Worm (Caenorhabditis elegans) whole organism, L4 larva: ENCODE data around the gene fbxa-9.

Source experiments
- aha-1 ChIP-seq: fragments of 150-350 bp; peaks from one replicate; lab custom pipeline; 2014; ENCODE audit warnings: missing biosample characterization, missing genetic modification characterization
- jun-1 ChIP-seq: fragments of 150-350 bp; optimal IDR thresholded peaks from 2 replicates; lab custom pipeline; 2014; ENCODE audit warnings: missing biosample characterization, missing genetic modification reagents, missing genetic modification characterization
- lir-3 ChIP-seq: sonication (generic microtip); optimal IDR thresholded peaks from 2 replicates; lab custom pipeline; 2016; ENCODE audit warnings: mild to moderate bottlenecking, missing genetic modification characterization, missing compliant biosample characterization
- mxl-2 ChIP-seq: fragments of 200-800 bp; sonication (Bioruptor generic); conservative IDR thresholded peaks from 2 replicates; pipeline ENCODE4 v1.3.6; 2022; ENCODE audit warnings: missing genetic modification reagents, missing genetic modification characterization, missing compliant biosample characterization
- pqm-1 ChIP-seq: sonication (generic microtip); optimal IDR thresholded peaks from 2 replicates; lab custom pipeline; 2017; ENCODE audit warnings: missing biosample characterization, missing genetic modification characterization
- unc-62 ChIP-seq, 3 experiments: fragments of 150-350 bp in 1 of 3; sonication (generic microtip); optimal IDR thresholded peaks in 2 of 3; peaks in 1 of 3; 1 replicate in 1 of 3; 2 replicates in 2 of 3; lab custom pipeline; 2014 to 2017; ENCODE audit warnings: missing biosample characterization in 3 of 3, missing genetic modification characterization in 3 of 3, missing genetic modification reagents in 3 of 3, missing genotype in 1 of 3
- ztf-7 ChIP-seq: fragments of 150-350 bp; optimal IDR thresholded peaks from 2 replicates; lab custom pipeline; 2014; ENCODE audit warnings: missing biosample characterization, missing genetic modification characterization

DNA sequence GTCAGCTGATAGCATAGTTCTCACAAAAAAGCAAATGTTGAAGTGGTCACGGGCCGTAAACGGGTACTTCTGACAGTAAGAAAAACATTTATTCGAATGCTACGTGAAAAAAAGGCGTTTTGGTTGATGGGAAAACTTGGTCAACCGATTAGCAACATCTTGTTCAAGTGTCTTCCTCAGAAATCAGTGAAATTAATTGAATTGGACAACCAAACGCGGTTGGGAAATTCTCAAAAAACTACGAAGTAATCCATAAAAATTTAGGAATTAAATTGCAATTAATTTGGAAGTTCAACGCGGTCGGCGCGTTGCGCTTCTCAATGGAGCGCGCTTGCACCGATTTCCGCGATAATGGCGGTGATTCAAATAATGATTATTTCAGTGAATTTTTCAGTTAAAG, 7.1 kb upstream of the fbxa-9 start:
- TF ChIP-seq lir-3 (tag; lab: Kevin White, UChicago) (no peak), unc-62 (GFP tag; optimal IDR thresholded peaks at IDR 0.05 in 1 of 2; lab: Kevin White, UChicago) (no peak), unc-62 (tag; optimal IDR thresholded peaks at IDR 0.05; lab: Kevin White, UChicago) (no peak), jun-1 (no peak), ztf-7 (tag; lab: Kevin White, UChicago) (no peak), mxl-2 (no peak), aha-1 (no peak), pqm-1 (tag; lab: Kevin White, UChicago) (no peak)
